Fruit fly (Drosophila melanogaster): ENCODE results near the gene CG5895.

- TF ChIP-seq CG8478 (optimal IDR thresholded peaks at IDR 0.05) (no peak), CTCF (optimal IDR thresholded peaks at IDR 0.05) (no peak)
Observed at dm6 chr3L:16017528-16018250, 17.6 kb upstream of the CG5895 start.

Data from S2 (cell line).